Fruit fly (Drosophila melanogaster) whole organism, embryonic: Measurements from ENCODE around the gene phol.

ENCODE experiments used
- CG10979 ChIP-seq: fragments of 200-800 bp; sonication (Bioruptor generic); optimal IDR thresholded peaks from 2 replicates; lab custom pipeline; 2018; ENCODE audit warnings: missing biosample characterization, mild to moderate bottlenecking, missing genetic modification characterization, moderate library complexity
- CG13287 ChIP-seq: fragments of 200-800 bp; sonication (Bioruptor generic); IDR thresholded peaks from 2 replicates; pipeline ENCODE4 v1.3.6; 2022; ENCODE audit warnings: missing biosample characterization, missing genetic modification characterization; ENCODE audit not compliant: partially characterized antibody
- CG14710 ChIP-seq: fragments of 200-800 bp; sonication (Bioruptor generic); optimal IDR thresholded peaks from 3 replicates; lab custom pipeline; 2019; ENCODE audit warnings: missing biosample characterization, mild to moderate bottlenecking, missing genetic modification characterization, moderate library complexity
- CG15011 ChIP-seq: fragments of 200-800 bp; sonication (Bioruptor generic); optimal IDR thresholded peaks from 3 replicates; lab custom pipeline; 2018; ENCODE audit warnings: missing biosample characterization, mild to moderate bottlenecking, missing genetic modification characterization
- CG15269 ChIP-seq: fragments of 200-800 bp; sonication (Bioruptor generic); optimal IDR thresholded peaks from 2 replicates; lab custom pipeline; 2018; ENCODE audit warnings: missing biosample characterization, mild to moderate bottlenecking, missing genetic modification characterization, moderate library complexity
- CG15479 ChIP-seq: fragments of 200-800 bp; sonication (Bioruptor generic); optimal IDR thresholded peaks from 3 replicates; lab custom pipeline; 2019; ENCODE audit warnings: missing biosample characterization, mild to moderate bottlenecking, missing genetic modification characterization, moderate library complexity
- CG17612 ChIP-seq: fragments of 200-800 bp; sonication (Bioruptor generic); IDR thresholded peaks from 2 replicates; pipeline ENCODE4 v1.3.6; 2022; ENCODE audit warnings: missing biosample characterization, missing genetic modification characterization
- CG17829 ChIP-seq: fragments of 200-800 bp; optimal IDR thresholded peaks from 2 replicates; lab custom pipeline; 2019; ENCODE audit warnings: missing biosample characterization, mild to moderate bottlenecking, missing genetic modification characterization, moderate library complexity
- CG2712 ChIP-seq: fragments of 200-800 bp; optimal IDR thresholded peaks from 3 replicates; lab custom pipeline; 2019; ENCODE audit warnings: missing biosample characterization, mild to moderate bottlenecking, missing genetic modification characterization, moderate library complexity
- CG32767 ChIP-seq: fragments of 200-800 bp; sonication (Bioruptor generic); IDR thresholded peaks from 2 replicates; pipeline ENCODE4 v1.3.6; 2022; ENCODE audit warnings: missing biosample characterization, missing genetic modification characterization
- CG4328 ChIP-seq: fragments of 200-800 bp; sonication (Bioruptor generic); optimal IDR thresholded peaks from 3 replicates; lab custom pipeline; 2017; ENCODE audit warnings: missing biosample characterization, missing genetic modification reagents, missing genetic modification characterization
- CG43689 ChIP-seq: fragments of 200-800 bp; sonication (Bioruptor generic); IDR thresholded peaks from 2 replicates; pipeline ENCODE4 v1.3.6; 2022; ENCODE audit warnings: missing biosample characterization, missing genetic modification characterization
- CG4404 ChIP-seq: fragments of 200-800 bp; sonication (Bioruptor generic); IDR thresholded peaks from 2 replicates; pipeline ENCODE4 v1.3.6; 2022; ENCODE audit warnings: missing biosample characterization, missing genetic modification characterization
- CG4730 ChIP-seq: fragments of 200-800 bp; sonication (Bioruptor generic); IDR thresholded peaks from 2 replicates; pipeline ENCODE4 v1.3.6; 2022; ENCODE audit warnings: missing biosample characterization, missing genetic modification characterization
- CG6765 ChIP-seq: fragments of 200-800 bp; sonication (Bioruptor generic); optimal IDR thresholded peaks from 3 replicates; lab custom pipeline; 2017; ENCODE audit warnings: missing biosample characterization, mild to moderate bottlenecking, missing genetic modification characterization
- CG6813 ChIP-seq: fragments of 200-800 bp; sonication (Bioruptor generic); optimal IDR thresholded peaks from 2 replicates; lab custom pipeline; 2017; ENCODE audit warnings: missing biosample characterization, missing genetic modification characterization, mild to moderate bottlenecking, moderate library complexity, missing genetic modification reagents
- CG7928 ChIP-seq: fragments of 200-800 bp; sonication (Bioruptor generic); optimal IDR thresholded peaks from 2 replicates; lab custom pipeline; 2017; ENCODE audit warnings: missing biosample characterization, mild to moderate bottlenecking, missing genetic modification characterization
- CTCF ChIP-seq: fragments of 200-800 bp; sonication (Bioruptor generic); optimal IDR thresholded peaks from 2 replicates; lab custom pipeline; 2017; ENCODE audit warnings: missing biosample characterization, mild to moderate bottlenecking, missing genetic modification characterization, moderate library complexity
- Dll ChIP-seq: fragments of 200-800 bp; sonication (Bioruptor generic); IDR thresholded peaks from 4 replicates; pipeline ENCODE4 v1.3.6; 2022; ENCODE audit warnings: missing biosample characterization, missing genetic modification characterization; ENCODE audit not compliant: partially characterized antibody
- Dp ChIP-seq: fragments of 200-800 bp; sonication (Bioruptor generic); optimal IDR thresholded peaks from 2 replicates; lab custom pipeline; 2018; ENCODE audit warnings: missing biosample characterization, mild to moderate bottlenecking, missing genetic modification characterization, moderate library complexity
- Drgx ChIP-seq: fragments of 200-800 bp; sonication (Bioruptor generic); IDR thresholded peaks from 2 replicates; pipeline ENCODE4 v1.3.6; 2022; ENCODE audit warnings: missing biosample characterization, missing genetic modification characterization
- E2f2 ChIP-seq: fragments of 200-800 bp; sonication (Bioruptor generic); IDR thresholded peaks from 2 replicates; pipeline ENCODE4 v1.3.6; 2022; ENCODE audit warnings: missing biosample characterization, missing genetic modification characterization
- Ets97D ChIP-seq: fragments of 200-800 bp; sonication (Bioruptor generic); optimal IDR thresholded peaks from 3 replicates; lab custom pipeline; 2016; ENCODE audit warnings: missing biosample characterization, missing genetic modification characterization
- Fer1 ChIP-seq: fragments of 200-800 bp; sonication (Bioruptor generic); optimal IDR thresholded peaks from 2 replicates; lab custom pipeline; 2017; ENCODE audit warnings: missing biosample characterization, mild to moderate bottlenecking, missing genetic modification characterization
- GATAe ChIP-seq: fragments of 200-800 bp; sonication (Bioruptor generic); conservative IDR thresholded peaks from 2 replicates; pipeline ENCODE4 v1.3.6; 2022; ENCODE audit warnings: missing biosample characterization, missing genetic modification characterization
- Gsc ChIP-seq: fragments of 200-800 bp; sonication (Bioruptor generic); IDR thresholded peaks from 2 replicates; pipeline ENCODE4 v1.3.6; 2022; ENCODE audit warnings: missing biosample characterization, missing genetic modification characterization
- MBD-R2 ChIP-seq: fragments of 200-800 bp; sonication (Bioruptor generic); IDR thresholded peaks from 2 replicates; pipeline ENCODE4 v1.3.6; 2022; ENCODE audit warnings: missing biosample characterization, missing genetic modification characterization
- MESR4 ChIP-seq: fragments of 200-800 bp; sonication (Bioruptor generic); optimal IDR thresholded peaks from 2 replicates; lab custom pipeline; 2018; ENCODE audit warnings: missing biosample characterization, mild to moderate bottlenecking, missing genetic modification characterization, moderate library complexity
- Med ChIP-seq: fragments of 200-800 bp; sonication (Bioruptor generic); peaks from one replicate; lab custom pipeline; 2016; ENCODE audit warnings: missing biosample characterization, missing genetic modification characterization, mild to moderate bottlenecking, inconsistent platforms, moderate library complexity
- Mrtf ChIP-seq: fragments of 200-800 bp; sonication (Bioruptor generic); IDR thresholded peaks from 3 replicates; pipeline ENCODE4 v1.3.6; 2022; ENCODE audit warnings: missing biosample characterization, missing genetic modification characterization
- Myb ChIP-seq: fragments of 200-800 bp; sonication (Bioruptor generic); optimal IDR thresholded peaks from 2 replicates; lab custom pipeline; 2016; ENCODE audit warnings: missing biosample characterization, missing genetic modification characterization
- Optix ChIP-seq: fragments of 200-800 bp; sonication (Bioruptor generic); IDR thresholded peaks from 3 replicates; pipeline ENCODE4 v1.3.6; 2022; ENCODE audit warnings: missing biosample characterization, missing genetic modification characterization
- Pdp1 ChIP-seq, 2 experiments: fragments of 200-800 bp; sonication (Bioruptor generic); optimal IDR thresholded peaks; 3 replicates each; lab custom pipeline; 2016; ENCODE audit warnings: missing biosample characterization in 2 of 2, missing genetic modification characterization in 2 of 2, mild to moderate bottlenecking in 1 of 2, moderate library complexity in 1 of 2
- Side ChIP-seq: fragments of 200-800 bp; sonication (Bioruptor generic); optimal IDR thresholded peaks from 2 replicates; lab custom pipeline; 2016; ENCODE audit warnings: missing biosample characterization, missing genetic modification characterization
- YL-1 ChIP-seq: fragments of 200-800 bp; sonication (Bioruptor generic); optimal IDR thresholded peaks from 3 replicates; lab custom pipeline; 2017; ENCODE audit warnings: missing biosample characterization, mild to moderate bottlenecking, missing genetic modification characterization
- dpn ChIP-seq, 2 experiments: fragments of 200-800 bp; sonication (Bioruptor generic); optimal IDR thresholded peaks; 3 replicates each; lab custom pipeline; 2016; ENCODE audit warnings: missing biosample characterization in 2 of 2, missing genetic modification characterization in 2 of 2
- exex ChIP-seq: fragments of 200-800 bp; sonication (Bioruptor generic); optimal IDR thresholded peaks from 4 replicates; lab custom pipeline; 2018; ENCODE audit warnings: missing biosample characterization, mild to moderate bottlenecking, missing genetic modification characterization, moderate library complexity
- gcm ChIP-seq: fragments of 200-800 bp; sonication (Bioruptor generic); optimal IDR thresholded peaks from 2 replicates; lab custom pipeline; 2019; ENCODE audit warnings: missing biosample characterization, mild to moderate bottlenecking, missing genetic modification characterization, moderate library complexity
- gfzf ChIP-seq: fragments of 200-800 bp; sonication (Bioruptor generic); optimal IDR thresholded peaks from 2 replicates; lab custom pipeline; 2016; ENCODE audit warnings: missing biosample characterization, mild to moderate bottlenecking, missing genetic modification characterization, moderate library complexity
- ken ChIP-seq: fragments of 200-800 bp; sonication (Bioruptor generic); IDR thresholded peaks from 3 replicates; pipeline ENCODE4 v1.3.6; 2022; ENCODE audit warnings: missing biosample characterization, missing genetic modification characterization
- nerfin-2 ChIP-seq: fragments of 200-800 bp; sonication (Bioruptor generic); IDR thresholded peaks from 2 replicates; pipeline ENCODE4 v1.3.6; 2022; ENCODE audit warnings: missing biosample characterization, missing genetic modification characterization; ENCODE audit not compliant: partially characterized antibody
- sens ChIP-seq: fragments of 200-800 bp; sonication (Bioruptor generic); peaks from one replicate; lab custom pipeline; 2016; ENCODE audit warnings: missing biosample characterization, missing genetic modification characterization
- sima ChIP-seq: fragments of 200-800 bp; sonication (Bioruptor generic); optimal IDR thresholded peaks from 2 replicates; lab custom pipeline; 2016; ENCODE audit warnings: missing biosample characterization, missing genetic modification characterization
- sqz ChIP-seq: fragments of 200-800 bp; sonication (Bioruptor generic); optimal IDR thresholded peaks from 3 replicates; lab custom pipeline; 2018; ENCODE audit warnings: missing biosample characterization, mild to moderate bottlenecking, missing genetic modification characterization
- stwl ChIP-seq: fragments of 200-800 bp; sonication (Bioruptor generic); optimal IDR thresholded peaks from 3 replicates; lab custom pipeline; 2018; ENCODE audit warnings: missing biosample characterization, mild to moderate bottlenecking, missing genetic modification characterization, moderate library complexity
- trem ChIP-seq: fragments of 200-800 bp; optimal IDR thresholded peaks from 3 replicates; lab custom pipeline; 2019; ENCODE audit warnings: missing biosample characterization, mild to moderate bottlenecking, missing genetic modification characterization, moderate library complexity
- zen2 ChIP-seq: fragments of 200-800 bp; sonication (Bioruptor generic); IDR thresholded peaks from 3 replicates; pipeline ENCODE4 v1.3.6; 2022; ENCODE audit warnings: missing biosample characterization, missing genetic modification characterization; ENCODE audit not compliant: partially characterized antibody

phol gene

DNA sequence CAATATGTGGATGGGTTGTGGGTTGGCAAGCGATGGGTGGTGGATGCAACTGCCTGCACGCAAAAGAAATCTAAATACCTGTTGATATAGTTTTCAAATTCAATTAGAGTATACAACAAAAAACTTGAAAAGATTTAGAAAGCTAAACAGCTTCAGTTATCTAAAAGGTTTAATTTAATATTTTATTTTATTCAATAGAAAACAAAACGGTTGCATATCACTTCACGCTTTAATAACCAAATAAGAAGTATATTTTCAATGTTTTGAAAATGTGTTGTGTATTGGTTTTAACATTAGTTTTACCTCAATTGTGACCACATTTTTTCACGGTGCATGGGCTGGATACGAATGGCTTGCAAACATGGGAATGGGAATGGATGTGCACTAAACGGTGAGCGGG is 33.5 kb upstream of the phol start:
- TF ChIP-seq GATAe (GFP tag; lab: Robert Waterston, UW) (no peak), Drgx (GFP tag; lab: Robert Waterston, UW) (peak; percentile 8; the same call in 1 of the 2 replicates)

DNA sequence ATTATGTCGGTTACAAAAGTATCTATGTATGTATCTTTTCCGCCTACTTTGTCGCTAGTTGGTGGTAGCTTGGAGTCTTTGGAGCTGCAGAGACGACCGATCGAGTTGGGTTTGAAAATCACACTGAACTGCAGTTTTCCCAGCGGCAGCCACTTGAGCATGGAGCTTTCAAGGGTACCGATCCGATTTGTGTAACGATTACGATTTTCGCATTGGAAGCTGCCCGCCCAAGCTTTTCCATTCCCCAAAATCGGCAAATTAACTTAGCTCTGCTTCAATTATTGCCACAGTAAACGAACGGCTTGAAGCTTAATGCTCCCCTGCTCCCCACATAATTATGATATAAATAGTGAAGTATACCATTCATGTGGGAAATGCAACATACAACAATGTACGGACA is 33.1 kb upstream of the phol start, which contains the start of gene CG32036:
Gene CG32036, minus strand, starts transcription at position 101 of the 400 bp plus-strand sequence.
- TF ChIP-seq CG15269 = no peak
- no peak for TF ChIP-seq sqz (GFP tag; lab: Kevin White, UChicago)
- no peak for TF ChIP-seq Optix (GFP tag; lab: Robert Waterston, UW)
- no peak for TF ChIP-seq CG15011 (GFP tag; lab: Kevin White, UChicago)
- TF ChIP-seq CG43689 (GFP tag; lab: Robert Waterston, UW) = no peak
- peak; percentile 9 for TF ChIP-seq sens (GFP tag; lab: Kevin White, UChicago)

DNA sequence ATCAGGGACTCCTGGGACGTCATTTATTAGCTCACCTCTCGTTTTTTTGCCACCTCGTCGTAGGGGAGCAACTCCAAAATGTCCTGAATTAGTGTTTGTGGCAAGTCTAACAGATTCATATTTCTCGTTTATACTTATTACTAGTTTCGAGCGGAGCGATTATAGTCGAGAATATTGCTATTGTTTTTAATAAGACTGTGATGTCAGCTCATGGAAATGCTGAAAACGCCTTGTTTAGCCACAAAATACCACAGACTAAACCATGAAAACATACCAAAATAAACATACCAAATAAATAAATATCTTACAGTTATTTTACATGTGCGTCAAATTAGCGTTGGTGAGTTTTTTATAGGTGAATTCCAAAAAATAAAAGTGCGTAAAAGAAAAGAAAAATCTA is 31.5 kb upstream of the phol start, which contains the start of gene pall:
Gene pall, minus strand, starts transcription at position 205 of the 400 bp plus-strand sequence.
- TF ChIP-seq CG17612 (GFP tag; lab: Robert Waterston, UW) (no peak), trem (peak; percentile 60), gcm (GFP tag; lab: Kevin White, UChicago) (no peak), CG10979 (no peak), CG2712 (tag; lab: Kevin White, UChicago) (peak; percentile 36), Mrtf (GFP tag; lab: Robert Waterston, UW) (no peak), CG14710 (tag; lab: Kevin White, UChicago) (peak; percentile 32), E2f2 (GFP tag; lab: Robert Waterston, UW) (peak; percentile 57; the same call in 1 of the 2 replicates), CG15479 (GFP tag; lab: Kevin White, UChicago) (no peak), MESR4 (GFP tag; lab: Kevin White, UChicago) (peak; percentile 85), CG13287 (peak; percentile 54; the same call in 1 of the 2 replicates), Dll (GFP tag; lab: Robert Waterston, UW) (peak; percentile 43; the same call in 2 of the 4 replicates), CG4328 (GFP tag; lab: Kevin White, UChicago) (no peak), CG7928 (GFP tag; lab: Kevin White, UChicago) (no peak), Fer1 (GFP tag; lab: Kevin White, UChicago) (peak; percentile 34), Myb (GFP tag; lab: Kevin White, UChicago) (peak; percentile 17), sens (GFP tag; lab: Kevin White, UChicago) (peak; percentile 70), Pdp1 (GFP tag; optimal IDR thresholded peaks at IDR 0.05; lab: Kevin White, UChicago) (peak in 1 of 2 experiments; percentile 18), CG4404 (GFP tag; lab: Robert Waterston, UW) (no peak), zen2 (GFP tag; lab: Robert Waterston, UW) (no peak), exex (tag; lab: Kevin White, UChicago) (peak; percentile 2), MBD-R2 (GFP tag; lab: Robert Waterston, UW) (peak; percentile 60), YL-1 (GFP tag; lab: Kevin White, UChicago) (peak; percentile 63), Ets97D (GFP tag; lab: Kevin White, UChicago) (peak; percentile 38), stwl (peak; percentile 79), nerfin-2 (GFP tag; lab: Robert Waterston, UW) (no peak), CG17829 (tag; lab: Kevin White, UChicago) (peak; percentile 37), CG32767 (GFP tag; lab: Robert Waterston, UW) (no peak), Gsc (GFP tag; lab: Robert Waterston, UW) (no peak), Med (peak; percentile 68), CTCF (GFP tag; lab: Kevin White, UChicago) (peak; percentile 63), ken (no peak), Side (no peak), gfzf (GFP tag; lab: Kevin White, UChicago) (peak; percentile 92), CG6765 (GFP tag; lab: Kevin White, UChicago) (no peak), sima (GFP tag; lab: Kevin White, UChicago) (no peak), dpn (GFP tag; optimal IDR thresholded peaks at IDR 0.05; lab: Kevin White, UChicago) (no peak), CG4730 (GFP tag; lab: Robert Waterston, UW) (no peak), Dp (peak; percentile 55), CG6813 (GFP tag; lab: Kevin White, UChicago) (no peak)
